Fruit fly (Drosophila melanogaster) whole organism, wandering third instar larva: ENCODE data around the gene CG13445.

Source experiments
- CG32264 ChIP-seq: fragments of 200-800 bp; sonication (Bioruptor generic); optimal IDR thresholded peaks from 2 replicates; lab custom pipeline; 2016; ENCODE audit warnings: missing biosample characterization, missing genetic modification characterization
- CG9705 ChIP-seq: fragments of 200-800 bp; sonication (Bioruptor generic); optimal IDR thresholded peaks from 2 replicates; lab custom pipeline; 2018; ENCODE audit warnings: missing biosample characterization, mild to moderate bottlenecking, missing genetic modification characterization
- Dfd ChIP-seq: fragments of >200 bp; optimal IDR thresholded peaks from 2 replicates; lab custom pipeline; 2017; ENCODE audit warnings: missing biosample characterization, missing genetic modification characterization
- Hr78 ChIP-seq: fragments of >200 bp; optimal IDR thresholded peaks from 2 replicates; lab custom pipeline; 2017; ENCODE audit warnings: missing biosample characterization, missing genetic modification characterization
- Myc ChIP-seq: fragments of >200 bp; optimal IDR thresholded peaks from 2 replicates; lab custom pipeline; 2017
- Rel ChIP-seq, 2 experiments: fragments of 200-800 bp; sonication (Bioruptor generic) in 1 of 2; optimal IDR thresholded peaks; 2 replicates in 1 of 2; 3 replicates in 1 of 2; lab custom pipeline; 2016 to 2019; ENCODE audit warnings: mild to moderate bottlenecking in 2 of 2, missing biosample characterization in 2 of 2, missing genetic modification characterization in 2 of 2, moderate library complexity in 1 of 2
- fru ChIP-seq: fragments of 200-800 bp; sonication (Bioruptor generic); optimal IDR thresholded peaks from 3 replicates; lab custom pipeline; 2016; ENCODE audit warnings: missing biosample characterization, mild to moderate bottlenecking, missing genetic modification characterization
- h ChIP-seq: fragments of 200-800 bp; sonication (Bioruptor generic); optimal IDR thresholded peaks from 3 replicates; lab custom pipeline; 2016; ENCODE audit warnings: missing biosample characterization, mild to moderate bottlenecking, missing genetic modification characterization
- pan ChIP-seq: fragments of >200 bp; optimal IDR thresholded peaks from 2 replicates; lab custom pipeline; 2017
- psq ChIP-seq: fragments of 200-800 bp; sonication (Bioruptor generic); optimal IDR thresholded peaks from 3 replicates; lab custom pipeline; 2017; ENCODE audit warnings: missing biosample characterization, mild to moderate bottlenecking, missing genetic modification characterization, moderate library complexity
- sv ChIP-seq: fragments of 200-800 bp; sonication (Bioruptor generic); optimal IDR thresholded peaks from 3 replicates; lab custom pipeline; 2016; ENCODE audit warnings: missing biosample characterization, missing genetic modification characterization
- usp ChIP-seq: fragments of >200 bp; optimal IDR thresholded peaks from 2 replicates; lab custom pipeline; 2017; ENCODE audit warnings: missing biosample characterization, missing genetic modification characterization

- no peak for TF ChIP-seq Myc (lab: Kevin White, UChicago)
- TF ChIP-seq pan (lab: Kevin White, UChicago) = no peak
- TF ChIP-seq usp = no peak
- no peak for TF ChIP-seq Dfd (GFP tag; lab: Kevin White, UChicago)
- TF ChIP-seq sv (GFP tag; lab: Kevin White, UChicago) = no peak
- no peak for TF ChIP-seq fru (GFP tag; lab: Kevin White, UChicago)
- TF ChIP-seq CG32264 (GFP tag; lab: Kevin White, UChicago) = no peak
- TF ChIP-seq psq = no peak
- TF ChIP-seq h (GFP tag; lab: Kevin White, UChicago) = no peak
- TF ChIP-seq Rel (GFP tag; optimal IDR thresholded peaks at IDR 0.05; lab: Kevin White, UChicago) = no peak
- no peak for TF ChIP-seq Rel (tag; optimal IDR thresholded peaks at IDR 0.05; lab: Kevin White, UChicago)
- TF ChIP-seq CG9705 (GFP tag; lab: Kevin White, UChicago) = no peak
- no peak for TF ChIP-seq Hr78 (GFP tag; lab: Kevin White, UChicago)
Observed at dm6 chr3L:15816714-15817113, 7.4 kb downstream of the CG13445 start, which contains the start of gene CkIIalpha-i1.
